Worm (Caenorhabditis elegans) whole organism, L1 larva: ENCODE measurements around the gene srg-54.

ENCODE experiments used
- C04F5.9 ChIP-seq: sonication (generic microtip); optimal IDR thresholded peaks from 2 replicates; lab custom pipeline; 2016; ENCODE audit warnings: missing genetic modification characterization, missing compliant biosample characterization
- F16B12.6 ChIP-seq: fragments of 150-350 bp; optimal IDR thresholded peaks from 2 replicates; lab custom pipeline; 2014; ENCODE audit warnings: missing biosample characterization, missing genetic modification characterization
- ama-1 ChIP-seq: fragments of 150-350 bp; optimal IDR thresholded peaks from 2 replicates; lab custom pipeline; 2014
- ceh-82 ChIP-seq, 3 experiments: fragments of 150-350 bp in 1 of 3; sonication (generic microtip) in 2 of 3; optimal IDR thresholded peaks; 2 replicates each; lab custom pipeline; 2014 to 2017; ENCODE audit warnings: missing biosample characterization in 3 of 3, missing genetic modification characterization in 3 of 3
- fos-1 ChIP-seq: fragments of 150-350 bp; optimal IDR thresholded peaks from 2 replicates; lab custom pipeline; 2014; ENCODE audit warnings: missing biosample characterization, missing genetic modification characterization
- jun-1 ChIP-seq: fragments of 150-350 bp; optimal IDR thresholded peaks from 2 replicates; lab custom pipeline; 2014; ENCODE audit warnings: missing biosample characterization, missing genetic modification reagents, missing genetic modification characterization
- lsy-2 ChIP-seq, 2 experiments: fragments of 150-350 bp; optimal IDR thresholded peaks; 2 replicates each; lab custom pipeline; 2014; ENCODE audit warnings: missing biosample characterization in 2 of 2, missing genetic modification characterization in 2 of 2
- nhr-28 ChIP-seq: fragments of 150-350 bp; optimal IDR thresholded peaks from 2 replicates; lab custom pipeline; 2014; ENCODE audit warnings: missing biosample characterization, missing genetic modification characterization
- nhr-85 ChIP-seq: sonication (generic microtip); peaks from one replicate; lab custom pipeline; 2016; ENCODE audit warnings: missing genetic modification characterization, inconsistent platforms, missing compliant biosample characterization
- pag-3 ChIP-seq: sonication (generic microtip); optimal IDR thresholded peaks from 2 replicates; lab custom pipeline; 2017; ENCODE audit warnings: missing genetic modification characterization, mild to moderate bottlenecking, missing compliant biosample characterization, antibody characterized with exemption, borderline replicate concordance; ENCODE audit not compliant: insufficient read depth
- pax-3 ChIP-seq: fragments of 200-800 bp; sonication (Bioruptor generic); optimal IDR thresholded peaks from 2 replicates; lab custom pipeline; 2018; ENCODE audit warnings: mild to moderate bottlenecking, missing genetic modification characterization, moderate library complexity, missing compliant biosample characterization
- snpc-4 ChIP-seq: fragments of 150-350 bp; optimal IDR thresholded peaks from 2 replicates; lab custom pipeline; 2014; ENCODE audit warnings: missing biosample characterization, missing genetic modification characterization
- ztf-11 ChIP-seq, 2 experiments: sonication (generic microtip); optimal IDR thresholded peaks; 2 replicates each; lab custom pipeline; 2016 to 2017; ENCODE audit warnings: missing genetic modification characterization in 2 of 2, missing biosample characterization in 1 of 2, missing compliant biosample characterization in 1 of 2
- ztf-4 ChIP-seq: fragments of 150-350 bp; optimal IDR thresholded peaks from 2 replicates; lab custom pipeline; 2014; ENCODE audit warnings: missing biosample characterization, missing genetic modification characterization

DNA sequence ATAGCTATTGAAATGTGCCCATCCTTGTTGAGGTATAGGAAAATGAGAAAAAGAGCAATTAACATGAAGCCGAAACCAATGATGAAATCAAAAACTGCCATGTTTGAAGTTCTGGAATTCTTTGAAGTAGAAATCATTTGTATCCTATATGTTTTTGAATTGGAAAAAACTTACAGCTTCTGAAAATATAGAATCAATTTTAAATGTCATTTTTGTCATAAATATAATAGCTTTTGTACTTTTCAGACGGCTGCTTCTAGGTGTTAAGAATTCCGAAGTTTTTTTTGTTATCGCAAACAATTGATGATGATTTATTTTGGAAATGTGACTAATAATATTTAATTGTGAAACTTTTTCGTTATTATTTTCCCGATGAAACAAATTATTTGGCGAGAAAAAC, 23.0 kb upstream of the srg-54 start, which contains the start of gene C30G7.4:
- no peak for TF ChIP-seq ceh-82 (tag; optimal IDR thresholded peaks at IDR 0.05; lab: Kevin White, UChicago)
- TF ChIP-seq snpc-4 (tag; lab: Kevin White, UChicago), result no peak
- TF ChIP-seq pax-3 (tag; lab: Kevin White, UChicago), result no peak
- no peak for TF ChIP-seq jun-1 (tag; lab: Kevin White, UChicago)
- TF ChIP-seq ama-1 (lab: Kevin White, UChicago), result no peak
- no peak for TF ChIP-seq ztf-11 (tag; optimal IDR thresholded peaks at IDR 0.05; lab: Kevin White, UChicago)
- no peak for TF ChIP-seq nhr-85
- no peak for TF ChIP-seq ztf-4 (tag; lab: Kevin White, UChicago)
- no peak for TF ChIP-seq fos-1 (tag; lab: Kevin White, UChicago)
- TF ChIP-seq pag-3 (tag; lab: Kevin White, UChicago), result no peak
- TF ChIP-seq C04F5.9 (tag; lab: Kevin White, UChicago), result no peak
- TF ChIP-seq nhr-28 (tag; lab: Kevin White, UChicago), result no peak
- no peak for TF ChIP-seq lsy-2 (tag; optimal IDR thresholded peaks at IDR 0.05; lab: Kevin White, UChicago)
- no peak for TF ChIP-seq F16B12.6
